Fruit fly (Drosophila melanogaster) whole organism, embryonic: Measurements from ENCODE around the gene CG15047.

Experiments
- Ada2b ChIP-seq: fragments of 200-800 bp; sonication (Bioruptor generic); IDR thresholded peaks from 2 replicates; pipeline ENCODE4 v1.3.6; 2022; ENCODE audit warnings: missing biosample characterization, missing genetic modification characterization
- Bteb2 ChIP-seq: fragments of 200-800 bp; sonication (Bioruptor generic); optimal IDR thresholded peaks from 2 replicates; lab custom pipeline; 2016; ENCODE audit warnings: missing biosample characterization, missing genetic modification characterization
- CG10209 ChIP-seq: fragments of 200-800 bp; sonication (Bioruptor generic); optimal IDR thresholded peaks from 3 replicates; lab custom pipeline; 2017; ENCODE audit warnings: missing biosample characterization, mild to moderate bottlenecking, missing genetic modification characterization, missing genetic modification reagents
- CG11504 ChIP-seq: fragments of 200-800 bp; sonication (Bioruptor generic); optimal IDR thresholded peaks from 3 replicates; lab custom pipeline; 2019; ENCODE audit warnings: missing biosample characterization, mild to moderate bottlenecking, missing genetic modification characterization, moderate library complexity
- CG13894 ChIP-seq: fragments of 200-800 bp; sonication (Bioruptor generic); optimal IDR thresholded peaks from 3 replicates; lab custom pipeline; 2018; ENCODE audit warnings: missing biosample characterization, mild to moderate bottlenecking, missing genetic modification characterization, moderate library complexity
- CG14710 ChIP-seq: fragments of 200-800 bp; sonication (Bioruptor generic); optimal IDR thresholded peaks from 3 replicates; lab custom pipeline; 2019; ENCODE audit warnings: missing biosample characterization, mild to moderate bottlenecking, missing genetic modification characterization, moderate library complexity
- CG15514 ChIP-seq: fragments of 200-800 bp; sonication (Bioruptor generic); optimal IDR thresholded peaks from 3 replicates; lab custom pipeline; 2017; ENCODE audit warnings: missing biosample characterization, missing genetic modification characterization, mild to moderate bottlenecking, moderate library complexity, missing genetic modification reagents
- CG16863 ChIP-seq: fragments of 200-800 bp; sonication (Bioruptor generic); optimal IDR thresholded peaks from 3 replicates; lab custom pipeline; 2016; ENCODE audit warnings: missing biosample characterization, missing genetic modification characterization
- CG17186 ChIP-seq: fragments of 200-800 bp; sonication (Bioruptor generic); optimal IDR thresholded peaks from 3 replicates; lab custom pipeline; 2017; ENCODE audit warnings: missing biosample characterization, missing genetic modification reagents, missing genetic modification characterization
- CG17802 ChIP-seq: fragments of 200-800 bp; sonication (Bioruptor generic); optimal IDR thresholded peaks from 2 replicates; lab custom pipeline; 2018; ENCODE audit warnings: missing biosample characterization, mild to moderate bottlenecking, missing genetic modification characterization, moderate library complexity
- CG17829 ChIP-seq: fragments of 200-800 bp; optimal IDR thresholded peaks from 2 replicates; lab custom pipeline; 2019; ENCODE audit warnings: missing biosample characterization, mild to moderate bottlenecking, missing genetic modification characterization, moderate library complexity
- CG17912 ChIP-seq: fragments of 200-800 bp; sonication (Bioruptor generic); optimal IDR thresholded peaks from 2 replicates; lab custom pipeline; 2018; ENCODE audit warnings: missing biosample characterization, mild to moderate bottlenecking, missing genetic modification characterization
- CG2116 ChIP-seq: fragments of 200-800 bp; sonication (Bioruptor generic); optimal IDR thresholded peaks from 3 replicates; lab custom pipeline; 2018; ENCODE audit warnings: missing biosample characterization, mild to moderate bottlenecking, missing genetic modification characterization
- CG2129 ChIP-seq: fragments of 200-800 bp; sonication (Bioruptor generic); IDR thresholded peaks from 2 replicates; pipeline ENCODE4 v1.3.6; 2022; ENCODE audit warnings: missing biosample characterization, missing genetic modification characterization; ENCODE audit not compliant: partially characterized antibody
- CG30020 ChIP-seq: fragments of 200-800 bp; optimal IDR thresholded peaks from 2 replicates; lab custom pipeline; 2019; ENCODE audit warnings: missing biosample characterization, mild to moderate bottlenecking, missing genetic modification characterization, moderate library complexity
- CG3995 ChIP-seq: fragments of 200-800 bp; sonication (Bioruptor generic); optimal IDR thresholded peaks from 3 replicates; lab custom pipeline; 2016; ENCODE audit warnings: missing biosample characterization, missing genetic modification characterization
- CG6272 ChIP-seq: fragments of 200-800 bp; sonication (Bioruptor generic); IDR thresholded peaks from 2 replicates; pipeline ENCODE4 v1.3.6; 2022; ENCODE audit warnings: missing biosample characterization, missing genetic modification characterization
- CG6791 ChIP-seq: fragments of 200-800 bp; sonication (Bioruptor generic); IDR thresholded peaks from 3 replicates; pipeline ENCODE4 v1.3.6; 2022; ENCODE audit warnings: missing biosample characterization, missing genetic modification characterization; ENCODE audit not compliant: partially characterized antibody
- CG9215 ChIP-seq: fragments of 200-800 bp; sonication (Bioruptor generic); IDR thresholded peaks from 2 replicates; pipeline ENCODE4 v1.3.6; 2022; ENCODE audit warnings: missing biosample characterization, missing genetic modification characterization
- Deaf1 ChIP-seq: fragments of 200-800 bp; optimal IDR thresholded peaks from 3 replicates; lab custom pipeline; 2019; ENCODE audit warnings: missing biosample characterization, mild to moderate bottlenecking, missing genetic modification characterization, moderate library complexity
- Drgx ChIP-seq: fragments of 200-800 bp; sonication (Bioruptor generic); IDR thresholded peaks from 2 replicates; pipeline ENCODE4 v1.3.6; 2022; ENCODE audit warnings: missing biosample characterization, missing genetic modification characterization
- HLH54F ChIP-seq: fragments of 200-800 bp; sonication (Bioruptor generic); optimal IDR thresholded peaks from 3 replicates; lab custom pipeline; 2016; ENCODE audit warnings: missing biosample characterization, missing genetic modification characterization
- MBD-R2 ChIP-seq: fragments of 200-800 bp; sonication (Bioruptor generic); IDR thresholded peaks from 2 replicates; pipeline ENCODE4 v1.3.6; 2022; ENCODE audit warnings: missing biosample characterization, missing genetic modification characterization
- Opbp ChIP-seq: fragments of 200-800 bp; sonication (Bioruptor generic); IDR thresholded peaks from 3 replicates; pipeline ENCODE4 v1.3.6; 2022; ENCODE audit warnings: missing biosample characterization, missing genetic modification characterization; ENCODE audit not compliant: partially characterized antibody
- Pdp1 ChIP-seq, 2 experiments: fragments of 200-800 bp; sonication (Bioruptor generic); optimal IDR thresholded peaks; 3 replicates each; lab custom pipeline; 2016; ENCODE audit warnings: missing biosample characterization in 2 of 2, missing genetic modification characterization in 2 of 2, mild to moderate bottlenecking in 1 of 2, moderate library complexity in 1 of 2
- YL-1 ChIP-seq: fragments of 200-800 bp; sonication (Bioruptor generic); optimal IDR thresholded peaks from 3 replicates; lab custom pipeline; 2017; ENCODE audit warnings: missing biosample characterization, mild to moderate bottlenecking, missing genetic modification characterization
- bab2 ChIP-seq: fragments of 200-800 bp; sonication (Bioruptor generic); optimal IDR thresholded peaks from 2 replicates; lab custom pipeline; 2016; ENCODE audit warnings: missing biosample characterization, missing genetic modification characterization
- bsh ChIP-seq, 2 experiments: fragments of 200-800 bp; sonication (Bioruptor generic); optimal IDR thresholded peaks; 2 replicates each; lab custom pipeline; 2017 to 2018; ENCODE audit warnings: mild to moderate bottlenecking in 2 of 2, missing biosample characterization in 2 of 2, missing genetic modification characterization in 2 of 2, moderate library complexity in 1 of 2
- cg ChIP-seq: fragments of 200-800 bp; sonication (Bioruptor generic); optimal IDR thresholded peaks from 3 replicates; lab custom pipeline; 2019; ENCODE audit warnings: missing biosample characterization, mild to moderate bottlenecking, missing genetic modification characterization, moderate library complexity
- dysf ChIP-seq: fragments of 200-800 bp; sonication (Bioruptor generic); IDR thresholded peaks from 3 replicates; pipeline ENCODE4 v1.3.6; 2022; ENCODE audit warnings: missing biosample characterization, missing genetic modification characterization
- emc ChIP-seq: fragments of 200-800 bp; sonication (Bioruptor generic); optimal IDR thresholded peaks from 2 replicates; lab custom pipeline; 2016; ENCODE audit warnings: missing biosample characterization, missing genetic modification characterization
- gem ChIP-seq: fragments of 200-800 bp; sonication (Bioruptor generic); optimal IDR thresholded peaks from 2 replicates; lab custom pipeline; 2019; ENCODE audit warnings: missing biosample characterization, mild to moderate bottlenecking, missing genetic modification characterization, moderate library complexity
- grn ChIP-seq: fragments of 200-800 bp; sonication (Bioruptor generic); optimal IDR thresholded peaks from 3 replicates; lab custom pipeline; 2017; ENCODE audit warnings: missing biosample characterization, missing genetic modification characterization
- gsb ChIP-seq: fragments of 200-800 bp; sonication (Bioruptor generic); IDR thresholded peaks from 2 replicates; pipeline ENCODE4 v1.3.6; 2022; ENCODE audit warnings: missing biosample characterization, missing genetic modification characterization
- hbn ChIP-seq: fragments of 200-800 bp; sonication (Bioruptor generic); IDR thresholded peaks from 2 replicates; pipeline ENCODE4 v1.3.6; 2022; ENCODE audit warnings: missing biosample characterization, missing genetic modification characterization; ENCODE audit not compliant: partially characterized antibody
- ind ChIP-seq: fragments of 200-800 bp; sonication (Bioruptor generic); optimal IDR thresholded peaks from 3 replicates; lab custom pipeline; 2016; ENCODE audit warnings: missing biosample characterization, missing genetic modification characterization
- jumu ChIP-seq: fragments of 200-800 bp; sonication (Bioruptor generic); optimal IDR thresholded peaks from 3 replicates; lab custom pipeline; 2016; ENCODE audit warnings: missing biosample characterization, missing genetic modification characterization
- lab ChIP-seq: fragments of 200-800 bp; sonication (Bioruptor generic); optimal IDR thresholded peaks from 3 replicates; lab custom pipeline; 2017; ENCODE audit warnings: missing biosample characterization, missing genetic modification characterization, mild to moderate bottlenecking, moderate library complexity, missing genetic modification reagents
- lmd ChIP-seq: fragments of 200-800 bp; sonication (Bioruptor generic); IDR thresholded peaks from 2 replicates; pipeline ENCODE4 v1.3.6; 2022; ENCODE audit warnings: missing biosample characterization, missing genetic modification characterization
- lov ChIP-seq, 2 experiments: fragments of 200-800 bp in 1 of 2; fragments of >200 bp in 1 of 2; sonication (Bioruptor generic) in 1 of 2; IDR thresholded peaks in 1 of 2; optimal IDR thresholded peaks in 1 of 2; 2 replicates in 1 of 2; 3 replicates in 1 of 2; pipeline versions ENCODE4 v1.3.6 to Lab custom; 2017 to 2022; ENCODE audit warnings: missing biosample characterization in 1 of 2, missing genetic modification characterization in 1 of 2
- nom ChIP-seq: fragments of 200-800 bp; sonication (Bioruptor generic); optimal IDR thresholded peaks from 2 replicates; lab custom pipeline; 2017; ENCODE audit warnings: missing biosample characterization, missing genetic modification characterization, mild to moderate bottlenecking, moderate library complexity, missing genetic modification reagents
- pho ChIP-seq: fragments of 200-800 bp; sonication (Bioruptor generic); optimal IDR thresholded peaks from 2 replicates; lab custom pipeline; 2016; ENCODE audit warnings: missing biosample characterization, missing genetic modification characterization
- pita ChIP-seq: fragments of 200-800 bp; sonication (Bioruptor generic); optimal IDR thresholded peaks from 2 replicates; lab custom pipeline; 2017; ENCODE audit warnings: missing biosample characterization, mild to moderate bottlenecking, missing genetic modification characterization
- sens ChIP-seq: fragments of 200-800 bp; sonication (Bioruptor generic); peaks from one replicate; lab custom pipeline; 2016; ENCODE audit warnings: missing biosample characterization, missing genetic modification characterization
- sisA ChIP-seq: fragments of 200-800 bp; sonication (Bioruptor generic); IDR thresholded peaks from 2 replicates; pipeline ENCODE4 v1.3.6; 2022; ENCODE audit warnings: missing biosample characterization, missing genetic modification characterization
- sna ChIP-seq: fragments of 200-800 bp; sonication (Bioruptor generic); IDR thresholded peaks from 2 replicates; pipeline ENCODE4 v1.3.6; 2022; ENCODE audit warnings: missing biosample characterization, missing genetic modification characterization; ENCODE audit not compliant: partially characterized antibody
- zen2 ChIP-seq: fragments of 200-800 bp; sonication (Bioruptor generic); IDR thresholded peaks from 3 replicates; pipeline ENCODE4 v1.3.6; 2022; ENCODE audit warnings: missing biosample characterization, missing genetic modification characterization; ENCODE audit not compliant: partially characterized antibody

Gene CG15047

DNA sequence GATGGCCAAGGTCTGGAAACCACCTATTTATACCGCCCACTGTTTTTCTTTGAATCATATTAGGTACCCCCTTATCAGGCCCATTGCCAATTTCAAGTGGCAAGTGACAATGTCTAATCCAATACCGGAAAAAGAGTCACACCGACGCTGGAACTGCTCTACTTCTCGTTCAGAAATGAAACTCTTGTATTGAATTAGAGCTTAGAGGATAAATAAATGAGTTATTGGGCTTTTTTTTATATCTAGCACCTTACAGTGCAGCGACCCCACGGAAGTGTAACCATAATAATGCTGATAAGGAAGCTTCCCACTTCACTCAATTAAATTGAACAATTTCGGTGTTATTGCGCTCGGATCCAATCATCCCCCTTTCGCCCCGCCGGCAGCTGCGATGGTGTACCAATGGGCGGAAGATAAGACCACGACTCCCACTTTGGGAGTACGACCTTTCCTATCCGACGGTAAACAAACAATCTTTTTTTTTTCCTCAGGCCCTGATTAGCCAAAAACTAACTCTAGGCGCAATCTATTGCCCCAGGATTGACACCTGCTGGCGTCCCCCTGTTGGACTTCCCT lies 34.2 kb upstream of the CG15047 start, which contains the start of gene CG15043 (continued):
- peak; percentile 32 for TF ChIP-seq ind
- TF ChIP-seq dysf (GFP tag; lab: Robert Waterston, UW), result peak; percentile 61; the same call in 2 of the 3 replicates
- peak; percentile 42; the same call in 1 of the 2 replicates for TF ChIP-seq lmd (GFP tag; lab: Robert Waterston, UW)
- TF ChIP-seq Drgx, result no peak
- TF ChIP-seq pho (GFP tag; lab: Kevin White, UChicago), result peak; percentile 37
- TF ChIP-seq Pdp1 (GFP tag; optimal IDR thresholded peaks at IDR 0.05; lab: Kevin White, UChicago), result peak; percentile 25 to 29
- TF ChIP-seq Opbp (GFP tag; lab: Robert Waterston, UW), result no peak
- TF ChIP-seq CG9215 (GFP tag; lab: Robert Waterston, UW), result peak; percentile 60; the same call in 1 of the 2 replicates
- TF ChIP-seq CG13894, result peak; percentile 2
- peak; percentile 64 for TF ChIP-seq lab (GFP tag; lab: Kevin White, UChicago)
- no peak for TF ChIP-seq jumu (GFP tag; lab: Kevin White, UChicago)
- TF ChIP-seq CG6272 (GFP tag; lab: Robert Waterston, UW), result no peak
- no peak for TF ChIP-seq CG17912 (GFP tag; lab: Kevin White, UChicago)
- no peak for TF ChIP-seq gem (tag; lab: Kevin White, UChicago)
- peak; percentile 14 for TF ChIP-seq grn (GFP tag; lab: Kevin White, UChicago)
- TF ChIP-seq nom (GFP tag; lab: Kevin White, UChicago), result no peak
- TF ChIP-seq emc (GFP tag; lab: Kevin White, UChicago), result no peak
- peak; percentile 58 for TF ChIP-seq sens (GFP tag; lab: Kevin White, UChicago)
- no peak for TF ChIP-seq CG3995 (GFP tag; lab: Kevin White, UChicago)
- no peak for TF ChIP-seq CG16863 (GFP tag; lab: Kevin White, UChicago)
- TF ChIP-seq CG17829 (tag; lab: Kevin White, UChicago), result no peak
- peak; percentile 53 for TF ChIP-seq gsb
- peak; percentile 46; the same call in 1 of the 2 replicates for TF ChIP-seq Ada2b (GFP tag; lab: Robert Waterston, UW)
- TF ChIP-seq HLH54F, result peak; percentile 39
- TF ChIP-seq CG2116 (GFP tag; lab: Kevin White, UChicago), result no peak

- TF ChIP-seq cg (GFP tag; lab: Kevin White, UChicago) (no peak), CG15514 (GFP tag; lab: Kevin White, UChicago) (peak; percentile 57), CG17802 (tag; lab: Kevin White, UChicago) (no peak), bsh (GFP tag; optimal IDR thresholded peaks at IDR 0.05; lab: Kevin White, UChicago) (no peak), CG17186 (GFP tag; lab: Kevin White, UChicago) (peak; percentile 92), CG6791 (GFP tag; lab: Robert Waterston, UW) (peak; percentile 69; the same call in 2 of the 3 replicates), CG10209 (GFP tag; lab: Kevin White, UChicago) (no peak), lov (optimal IDR thresholded peaks at IDR 0.05; lab: Kevin White, UChicago) (no peak), lov (GFP tag; IDR thresholded peaks at IDR 0.05; lab: Robert Waterston, UW) (no peak), hbn (GFP tag; lab: Robert Waterston, UW) (0 out of 2 replicates have a peak, but pooled peaks have one; percentile 35), zen2 (GFP tag; lab: Robert Waterston, UW) (peak; percentile 51; the same call in 1 of the 3 replicates), MBD-R2 (GFP tag; lab: Robert Waterston, UW) (peak; percentile 65; the same call in 1 of the 2 replicates), YL-1 (peak; percentile 74), CG30020 (tag; lab: Kevin White, UChicago) (peak; percentile 7), CG14710 (tag; lab: Kevin White, UChicago) (peak; percentile 48), CG11504 (tag; lab: Kevin White, UChicago) (peak; percentile 73), CG2129 (peak; percentile 34; the same call in 1 of the 2 replicates), bab2 (GFP tag; lab: Kevin White, UChicago) (no peak), Bteb2 (GFP tag; lab: Kevin White, UChicago) (no peak), CG16863 (GFP tag; lab: Kevin White, UChicago) (no peak), sisA (GFP tag; lab: Robert Waterston, UW) (no peak), pita (GFP tag; lab: Kevin White, UChicago) (peak; percentile 25), Deaf1 (peak; percentile 8), sna (GFP tag; lab: Robert Waterston, UW) (peak; percentile 76)
These were observed 28.8 kb upstream of the CG15047 start, which contains the start of the genes Pgant7 and Xrcc2 for dm6 chrX:18499679-18500187. TSS of gene Pgant7 (minus strand) at chrX:18499986. TSS of gene Xrcc2 (plus strand) at chrX:18500127.
